Fruit fly (Drosophila melanogaster) whole organism, pupa: ENCODE results near the gene SCCRO.

Experiments used
- CG10348 ChIP-seq: fragments of 200-800 bp; sonication (Bioruptor generic); IDR thresholded peaks from 2 replicates; pipeline ENCODE4 v1.3.6; 2022; ENCODE audit warnings: missing biosample characterization, missing genetic modification characterization
- CG12605 ChIP-seq: fragments of 200-800 bp; sonication (Bioruptor generic); IDR thresholded peaks from 2 replicates; pipeline ENCODE4 v1.3.6; 2022; ENCODE audit warnings: missing biosample characterization, missing genetic modification characterization
- CG13204 ChIP-seq: fragments of 200-800 bp; sonication (Bioruptor generic); optimal IDR thresholded peaks from 2 replicates; lab custom pipeline; 2018; ENCODE audit warnings: missing biosample characterization, mild to moderate bottlenecking, missing genetic modification characterization, moderate library complexity
- CG14655 ChIP-seq: fragments of 200-800 bp; sonication (Bioruptor generic); optimal IDR thresholded peaks from 3 replicates; lab custom pipeline; 2017; ENCODE audit warnings: mild to moderate bottlenecking, missing biosample characterization, missing genetic modification reagents, missing genetic modification characterization
- CG15710 ChIP-seq: fragments of 200-800 bp; sonication (Bioruptor generic); optimal IDR thresholded peaks from 2 replicates; lab custom pipeline; 2018; ENCODE audit warnings: missing biosample characterization, mild to moderate bottlenecking, missing genetic modification characterization, moderate library complexity
- CG17806 ChIP-seq: fragments of 200-800 bp; sonication (Bioruptor generic); optimal IDR thresholded peaks from 2 replicates; lab custom pipeline; 2018; ENCODE audit warnings: missing biosample characterization, mild to moderate bottlenecking, missing genetic modification characterization, moderate library complexity
- CG32121 ChIP-seq: fragments of 200-800 bp; sonication (Bioruptor generic); IDR thresholded peaks from 2 replicates; pipeline ENCODE4 v1.3.6; 2022; ENCODE audit warnings: missing biosample characterization, missing genetic modification characterization
- CG34367 ChIP-seq: fragments of 200-800 bp; sonication (Bioruptor generic); optimal IDR thresholded peaks from 2 replicates; lab custom pipeline; 2018; ENCODE audit warnings: missing biosample characterization, mild to moderate bottlenecking, missing genetic modification characterization
- CG4496 ChIP-seq: fragments of 200-800 bp; sonication (Bioruptor generic); IDR thresholded peaks from 3 replicates; pipeline ENCODE4 v1.3.6; 2022; ENCODE audit warnings: missing biosample characterization, missing genetic modification characterization
- CG8159 ChIP-seq: fragments of 200-800 bp; sonication (Bioruptor generic); optimal IDR thresholded peaks from 3 replicates; lab custom pipeline; 2018; ENCODE audit warnings: missing biosample characterization, mild to moderate bottlenecking, missing genetic modification characterization, moderate library complexity
- CG8301 ChIP-seq: fragments of 200-800 bp; sonication (Bioruptor generic); optimal IDR thresholded peaks from 2 replicates; lab custom pipeline; 2018; ENCODE audit warnings: missing biosample characterization, mild to moderate bottlenecking, missing genetic modification characterization
- CG9948 ChIP-seq: fragments of 200-800 bp; sonication (Bioruptor generic); optimal IDR thresholded peaks from 2 replicates; lab custom pipeline; 2018; ENCODE audit warnings: missing biosample characterization, mild to moderate bottlenecking, missing genetic modification characterization, moderate library complexity
- D1 ChIP-seq: fragments of 200-800 bp; sonication (Bioruptor generic); optimal IDR thresholded peaks from 2 replicates; lab custom pipeline; 2018; ENCODE audit warnings: missing biosample characterization, mild to moderate bottlenecking, missing genetic modification characterization, moderate library complexity
- EcR ChIP-seq: fragments of 200-800 bp; sonication (Bioruptor generic); optimal IDR thresholded peaks from 3 replicates; lab custom pipeline; 2019; ENCODE audit warnings: missing biosample characterization, missing genetic modification characterization, mild to moderate bottlenecking, moderate library complexity, missing genetic modification reagents
- Ets98B ChIP-seq: fragments of 200-800 bp; sonication (Bioruptor generic); IDR thresholded peaks from 2 replicates; pipeline ENCODE4 v1.3.6; 2022; ENCODE audit warnings: missing biosample characterization, missing genetic modification characterization
- Pif1A ChIP-seq: fragments of 200-800 bp; sonication (Bioruptor generic); optimal IDR thresholded peaks from 3 replicates; lab custom pipeline; 2016; ENCODE audit warnings: missing biosample characterization, missing genetic modification characterization
- Pif1B ChIP-seq: fragments of 200-800 bp; sonication (Bioruptor generic); optimal IDR thresholded peaks from 3 replicates; lab custom pipeline; 2016; ENCODE audit warnings: missing biosample characterization, missing genetic modification characterization
- Snoo ChIP-seq: fragments of 200-800 bp; sonication (Bioruptor generic); optimal IDR thresholded peaks from 3 replicates; lab custom pipeline; 2017; ENCODE audit warnings: missing biosample characterization, mild to moderate bottlenecking, missing genetic modification characterization, inconsistent platforms
- fd96Ca ChIP-seq: fragments of 200-800 bp; sonication (Bioruptor generic); IDR thresholded peaks from 3 replicates; pipeline ENCODE4 v1.3.6; 2022; ENCODE audit warnings: missing biosample characterization, missing genetic modification characterization
- gl ChIP-seq: fragments of 200-800 bp; sonication (Bioruptor generic); optimal IDR thresholded peaks from 2 replicates; lab custom pipeline; 2018; ENCODE audit warnings: missing biosample characterization, mild to moderate bottlenecking, missing genetic modification characterization
- rn ChIP-seq: fragments of 200-800 bp; sonication (Bioruptor generic); IDR thresholded peaks from 2 replicates; pipeline ENCODE4 v1.3.6; 2022; ENCODE audit warnings: missing biosample characterization, missing genetic modification characterization

SCCRO gene

DNA sequence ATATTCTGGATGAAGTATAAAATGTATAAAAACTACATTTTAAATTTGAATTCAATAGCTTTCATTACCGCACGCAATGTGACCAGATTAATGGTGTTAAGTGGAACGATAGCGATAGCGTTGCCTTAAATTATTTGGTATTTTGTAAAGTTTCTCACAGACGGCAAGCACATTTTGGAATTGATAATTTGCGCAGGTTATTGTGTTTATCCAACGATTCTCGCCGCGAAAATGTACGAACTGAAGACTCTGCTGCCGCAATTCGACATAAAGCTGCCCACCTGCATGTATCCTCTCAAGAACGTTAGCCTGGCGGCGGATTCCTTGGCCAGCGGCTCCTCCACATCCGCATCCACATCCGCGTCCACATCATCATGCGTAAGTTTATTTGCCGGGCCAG lies 20.3 kb downstream of the SCCRO start, which contains the start of gene AIMP2:
TSS of gene AIMP2 (plus strand) at position 135 of the 400 bp plus-strand sequence.
- TF ChIP-seq gl (no peak), CG8159 (tag; lab: Kevin White, UChicago) (no peak), fd96Ca (GFP tag; lab: Robert Waterston, UW) (no peak), CG12605 (GFP tag; lab: Robert Waterston, UW) (no peak), CG4496 (GFP tag; lab: Robert Waterston, UW) (no peak)
- TF ChIP-seq, all 21 proteins: peak for 0

DNA sequence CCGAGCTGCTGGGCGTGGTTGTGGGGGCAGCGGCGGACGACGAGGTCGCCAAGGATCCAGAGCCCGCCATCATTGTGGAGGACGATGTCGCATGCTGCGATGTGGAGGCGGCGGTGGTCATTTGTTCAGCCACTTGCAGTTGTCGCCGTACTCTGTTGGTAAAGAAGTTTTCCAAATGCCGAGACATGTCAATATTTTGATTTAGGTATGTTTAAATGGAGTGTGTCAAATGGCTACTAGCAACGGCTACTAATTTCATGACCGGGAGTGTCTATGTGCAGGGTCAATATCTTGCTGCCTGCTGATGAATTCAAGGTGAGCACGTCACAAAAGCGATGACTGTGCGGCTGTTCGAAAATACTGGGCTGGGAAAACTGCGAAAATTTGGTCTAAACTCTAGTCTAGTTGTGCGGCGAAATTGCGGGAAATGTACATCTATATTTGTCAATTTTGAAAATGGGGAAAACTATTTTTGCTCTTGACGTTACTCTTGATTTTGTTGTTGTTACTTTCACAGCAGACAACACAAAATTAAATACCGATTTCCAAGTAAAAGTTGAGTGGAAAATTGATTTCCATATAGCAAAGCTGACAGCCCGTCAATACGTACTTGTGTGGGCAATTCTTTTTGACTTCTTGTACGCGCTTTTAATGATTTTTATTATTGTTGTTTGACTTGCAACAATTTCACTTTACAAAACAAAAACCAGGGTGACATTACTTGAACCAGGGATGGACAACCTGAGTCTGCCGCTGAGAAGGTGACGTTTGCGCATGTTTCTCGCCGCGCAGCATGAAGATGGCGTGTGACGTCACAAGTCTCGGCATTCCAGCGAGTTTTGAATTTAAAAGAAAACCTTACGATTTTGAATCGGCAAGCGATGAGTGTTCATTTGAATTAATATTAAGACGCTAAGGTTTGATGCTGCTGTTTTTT lies 24.5 kb downstream of the SCCRO start, which contains the start of gene CG7656:
TSS of gene CG7656 (minus strand) at position 731 of the 937 bp plus-strand sequence.
- TF ChIP-seq fd96Ca (GFP tag; lab: Robert Waterston, UW) (peak; percentile 53; the same call in 2 of the 3 replicates), CG8301 (tag; lab: Kevin White, UChicago) (no peak), CG4496 (GFP tag; lab: Robert Waterston, UW) (peak; percentile 77), EcR (peak; percentile 92), Ets98B (GFP tag; lab: Robert Waterston, UW) (peak; percentile 74), CG8159 (tag; lab: Kevin White, UChicago) (peak; percentile 31), CG32121 (GFP tag; lab: Robert Waterston, UW) (peak; percentile 46), CG34367 (tag; lab: Kevin White, UChicago) (peak; percentile 15), Pif1A (GFP tag; lab: Kevin White, UChicago) (peak; percentile 29), CG10348 (GFP tag; lab: Robert Waterston, UW) (no peak), CG9948 (no peak), gl (peak; percentile 10), D1 (no peak), CG13204 (no peak), rn (GFP tag; lab: Robert Waterston, UW) (0 out of 2 replicates have a peak, but pooled peaks have one; percentile 41), CG17806 (no peak), CG12605 (GFP tag; lab: Robert Waterston, UW) (no peak; the same call in 1 of the 2 replicates), CG14655 (GFP tag; lab: Kevin White, UChicago) (no peak), Pif1B (no peak), Snoo (peak; percentile 52), CG15710 (tag; lab: Kevin White, UChicago) (peak; percentile 25)

DNA sequence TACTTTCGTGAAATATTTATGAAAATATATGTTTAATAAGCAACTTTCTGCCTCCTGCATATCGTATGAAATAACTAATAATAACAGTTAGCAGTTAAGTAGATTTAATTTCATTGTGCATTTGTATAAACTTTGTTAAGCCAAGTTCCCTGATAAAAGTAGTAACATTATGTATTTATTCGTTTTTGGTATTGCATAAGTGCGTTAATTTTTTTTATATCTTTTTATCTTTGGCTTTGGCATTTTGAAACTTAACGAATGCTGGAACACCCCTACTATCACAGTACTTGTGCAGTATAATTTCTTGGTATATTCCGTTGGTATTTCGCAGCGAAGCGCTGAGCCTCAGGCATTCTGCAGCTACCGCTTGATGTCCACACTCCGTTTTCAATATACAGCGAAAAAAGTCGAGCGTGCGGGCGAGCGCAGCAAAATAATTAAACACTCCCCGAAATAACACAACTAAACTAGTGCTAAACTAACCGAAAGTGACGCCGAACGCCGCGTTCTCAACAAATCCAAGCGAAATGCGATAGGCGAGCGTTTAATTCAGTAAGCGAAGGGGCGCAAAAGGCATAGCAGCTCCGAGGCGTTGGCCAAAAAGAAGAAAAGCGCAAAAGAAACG lies 25.4 kb downstream of the SCCRO start, which contains the start of gene RhoGAP71E:
TSS of gene RhoGAP71E (plus strand) at position 347 of the 625 bp plus-strand sequence.
- TF ChIP-seq D1 = no peak
- TF ChIP-seq CG8301 (tag; lab: Kevin White, UChicago) = peak; percentile 18
- TF ChIP-seq CG14655 (GFP tag; lab: Kevin White, UChicago) = no peak
- peak; percentile 33 for TF ChIP-seq EcR
- TF ChIP-seq Pif1B = no peak
- peak; percentile 2 for TF ChIP-seq CG9948
- TF ChIP-seq Pif1A (GFP tag; lab: Kevin White, UChicago) = no peak
- no peak for TF ChIP-seq rn (GFP tag; lab: Robert Waterston, UW)
- TF ChIP-seq CG4496 (GFP tag; lab: Robert Waterston, UW) = peak; percentile 73
- TF ChIP-seq CG15710 (tag; lab: Kevin White, UChicago) = peak; percentile 2
- no peak for TF ChIP-seq gl
- no peak for TF ChIP-seq CG10348 (GFP tag; lab: Robert Waterston, UW)
- no peak for TF ChIP-seq CG17806
- peak; percentile 54 for TF ChIP-seq Ets98B (GFP tag; lab: Robert Waterston, UW)
- TF ChIP-seq CG34367 (tag; lab: Kevin White, UChicago) = peak; percentile 12
- TF ChIP-seq Snoo = peak; percentile 20
- TF ChIP-seq CG12605 (GFP tag; lab: Robert Waterston, UW) = 0 out of 2 replicates have a peak, but pooled peaks have one; percentile 36
- TF ChIP-seq CG8159 (tag; lab: Kevin White, UChicago) = peak; percentile 36
- peak; percentile 32 for TF ChIP-seq CG32121 (GFP tag; lab: Robert Waterston, UW)
- no peak for TF ChIP-seq CG13204
- TF ChIP-seq fd96Ca (GFP tag; lab: Robert Waterston, UW) = peak; percentile 51; the same call in 1 of the 3 replicates

DNA sequence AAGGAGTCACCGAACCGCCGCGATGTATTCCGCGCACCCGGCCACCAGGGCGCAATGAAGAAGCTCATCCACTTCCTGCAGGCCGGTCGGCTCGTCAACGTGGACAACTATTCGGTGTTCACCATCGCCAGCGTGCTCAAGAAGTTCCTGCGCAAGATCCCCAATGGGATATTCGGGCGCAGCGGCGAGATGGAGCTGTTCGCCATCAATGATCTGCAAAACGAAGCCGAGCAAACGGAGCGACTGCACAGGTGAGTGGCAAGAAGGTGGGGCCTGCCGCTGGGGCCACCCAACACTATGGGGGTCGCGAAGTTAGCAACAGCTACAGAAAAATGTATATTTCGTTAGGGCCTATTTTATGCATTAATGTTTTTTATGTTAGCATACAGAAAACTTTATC lies 26.5 kb downstream of the SCCRO start:
- no peak for TF ChIP-seq gl
- 0 out of 2 replicates have a peak, but pooled peaks have one; percentile 31 for TF ChIP-seq CG32121 (GFP tag; lab: Robert Waterston, UW)
- TF ChIP-seq CG14655 (GFP tag; lab: Kevin White, UChicago) = peak; percentile 7
- TF ChIP-seq CG15710 (tag; lab: Kevin White, UChicago) = no peak
- no peak for TF ChIP-seq CG13204
- peak; percentile 39 for TF ChIP-seq Ets98B (GFP tag; lab: Robert Waterston, UW)
- TF ChIP-seq CG4496 (GFP tag; lab: Robert Waterston, UW) = peak; percentile 60; the same call in 2 of the 3 replicates

DNA sequence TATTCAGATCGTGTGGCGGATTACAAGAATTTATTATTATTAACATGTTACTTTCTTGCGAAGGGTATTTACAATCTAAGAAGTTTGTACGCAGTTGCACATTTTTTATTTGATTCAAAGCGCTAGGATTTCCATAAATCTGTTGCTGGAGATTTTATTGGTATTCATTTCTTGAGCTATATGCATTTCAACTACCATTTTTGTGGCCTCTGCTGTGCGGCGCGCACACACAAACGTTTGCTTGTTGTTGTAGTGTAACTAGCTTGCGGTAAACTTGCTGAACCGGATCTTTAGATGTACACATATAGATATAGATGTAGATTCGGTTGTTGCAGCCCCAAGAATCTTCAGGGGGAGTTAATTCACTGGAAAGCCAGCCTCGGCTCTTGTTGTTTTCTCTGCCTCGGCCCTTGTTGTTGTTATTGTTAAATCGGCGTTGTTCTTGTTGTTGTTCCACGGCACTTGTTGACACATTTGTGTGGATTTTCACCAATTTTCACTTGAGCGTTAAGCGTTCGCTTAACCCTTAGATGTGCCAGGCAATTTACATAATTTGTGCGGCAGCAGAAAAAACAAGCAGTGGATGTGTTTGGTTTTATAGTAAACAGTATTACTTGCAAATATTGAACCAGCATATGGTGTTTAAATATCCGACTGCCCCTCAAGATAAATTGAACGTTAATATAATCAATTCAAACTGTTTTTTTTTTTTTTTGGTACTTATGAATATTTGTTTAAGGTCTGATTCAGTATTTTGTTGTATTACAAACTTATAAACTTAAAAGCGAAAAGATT lies 27.8 kb downstream of the SCCRO start:
- TF ChIP-seq EcR = peak; percentile 28
- TF ChIP-seq CG15710 (tag; lab: Kevin White, UChicago) = no peak
- no peak for TF ChIP-seq CG17806
- TF ChIP-seq Pif1A (GFP tag; lab: Kevin White, UChicago) = peak; percentile 6
- no peak for TF ChIP-seq Snoo
